In the genomic region with DNA sequence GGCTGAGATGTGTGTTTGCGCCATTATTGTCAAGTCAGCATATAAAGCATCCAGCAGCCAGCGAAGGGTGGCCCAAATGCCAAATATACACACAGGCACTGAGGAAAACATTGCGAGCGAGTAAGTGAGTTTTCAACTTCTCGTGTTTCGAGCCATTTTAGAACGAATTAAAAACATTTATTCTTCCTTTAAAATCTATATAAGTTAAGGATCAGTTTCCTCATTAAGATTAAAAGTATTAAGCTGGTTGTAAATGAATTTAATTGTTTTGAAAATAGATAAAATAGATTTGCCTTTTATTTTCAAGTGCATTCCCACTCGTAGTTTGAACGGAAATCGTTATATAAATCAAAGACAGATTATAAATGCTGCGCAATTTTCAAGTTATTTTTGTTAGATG, we compare ENCODE assay signal across 1 fruit fly cellular context.
TF ChIP-seq lines count a peak whose summit lies in the region.

No protein-coding gene starts in this region.

TF ChIP-seq in whole organism, embryonic, 481 proteins besides CTCF, POLR2A, EP300 and RAD21 (continued from another document and continues in another):
- TF ChIP-seq Hand (GFP tag; optimal IDR thresholded peaks at IDR 0.05; lab: Kevin White, UChicago) (peak; percentile 50), CG4730 (GFP tag; IDR thresholded peaks at IDR 0.05; lab: Robert Waterston, UW) (no peak), CG8765 (GFP tag; IDR thresholded peaks at IDR 0.05; lab: Robert Waterston, UW) (no peak), Dref (GFP tag; IDR thresholded peaks at IDR 0.05; lab: Robert Waterston, UW) (no peak), CG9876 (GFP tag; optimal IDR thresholded peaks at IDR 0.05; lab: Kevin White, UChicago) (no peak), dm (GFP tag; optimal IDR thresholded peaks at IDR 0.05; lab: Kevin White, UChicago) (no peak), Dp (GFP tag; optimal IDR thresholded peaks at IDR 0.05; lab: Kevin White, UChicago) (no peak), CG5245 (GFP tag; optimal IDR thresholded peaks at IDR 0.05; lab: Kevin White, UChicago) (no peak), Hr51 (GFP tag; optimal IDR thresholded peaks at IDR 0.05; lab: Kevin White, UChicago) (peak in 1 of 2 experiments; percentile 66), cwo (GFP tag; optimal IDR thresholded peaks at IDR 0.05; lab: Kevin White, UChicago) (peak; percentile 41), CG9727 (GFP tag; optimal IDR thresholded peaks at IDR 0.05; lab: Kevin White, UChicago) (peak; percentile 39), CG11696 (GFP tag; IDR thresholded peaks at IDR 0.05; lab: Robert Waterston, UW) (no peak), phol (tag; optimal IDR thresholded peaks at IDR 0.05; lab: Kevin White, UChicago) (peak; percentile 42), Jarid2 (GFP tag; optimal IDR thresholded peaks at IDR 0.05; lab: Kevin White, UChicago) (no peak), CG32532 (GFP tag; IDR thresholded peaks at IDR 0.05; lab: Robert Waterston, UW) (no peak), salm (tag; optimal IDR thresholded peaks at IDR 0.05; lab: Kevin White, UChicago) (no peak), HLH54F (GFP tag; optimal IDR thresholded peaks at IDR 0.05; lab: Kevin White, UChicago) (no peak), CG31224 (GFP tag; IDR thresholded peaks at IDR 0.05; lab: Robert Waterston, UW) (no peak), CG3281 (GFP tag; optimal IDR thresholded peaks at IDR 0.05; lab: Kevin White, UChicago) (peak; percentile 54), HHEX (GFP tag; optimal IDR thresholded peaks at IDR 0.05; lab: Kevin White, UChicago) (peak; percentile 31), ap (GFP tag; IDR thresholded peaks at IDR 0.05; lab: Robert Waterston, UW) (no peak), stwl (tag; optimal IDR thresholded peaks at IDR 0.05; lab: Kevin White, UChicago) (no peak), CG16779 (GFP tag; IDR thresholded peaks at IDR 0.05; lab: Robert Waterston, UW) (no peak), Antp (GFP tag; optimal IDR thresholded peaks at IDR 0.05; lab: Kevin White, UChicago) (no peak), CG12744 (GFP tag; optimal IDR thresholded peaks at IDR 0.05; lab: Kevin White, UChicago) (no peak), CG11093 (GFP tag; IDR thresholded peaks at IDR 0.05; lab: Robert Waterston, UW) (no peak), CG7928 (GFP tag; optimal IDR thresholded peaks at IDR 0.05; lab: Kevin White, UChicago) (no peak), pita (GFP tag; optimal IDR thresholded peaks at IDR 0.05; lab: Kevin White, UChicago) (no peak), CG3847 (GFP tag; IDR thresholded peaks at IDR 0.05; lab: Robert Waterston, UW) (no peak), onecut (GFP tag; IDR thresholded peaks at IDR 0.05; lab: Robert Waterston, UW) (no peak; the same call in 1 of the 2 replicates), Xrp1 (GFP tag; IDR thresholded peaks at IDR 0.05; lab: Robert Waterston, UW) (peak; percentile 9; the same call in 1 of the 2 replicates), Blimp-1 (GFP tag; optimal IDR thresholded peaks at IDR 0.05; lab: Kevin White, UChicago) (peak; percentile 53), eve (GFP tag; optimal IDR thresholded peaks at IDR 0.05; lab: Kevin White, UChicago) (peak in 1 of 2 experiments; percentile 61), CG42726 (GFP tag; IDR thresholded peaks at IDR 0.05; lab: Robert Waterston, UW; ENCODE audit: partially characterized antibody) (no peak), chn (GFP tag; optimal IDR thresholded peaks at IDR 0.05; lab: Kevin White, UChicago) (no peak), crol (GFP tag; IDR thresholded peaks at IDR 0.05; lab: Robert Waterston, UW) (no peak), CG8478 (optimal IDR thresholded peaks at IDR 0.05; lab: Kevin White, UChicago) (no peak), CG33213 (GFP tag; optimal IDR thresholded peaks at IDR 0.05; lab: Kevin White, UChicago) (no peak), Lpt (GFP tag; optimal IDR thresholded peaks at IDR 0.05; lab: Kevin White, UChicago) (no peak), Dek (tag; optimal IDR thresholded peaks at IDR 0.05; lab: Kevin White, UChicago) (no peak), jumu (GFP tag; optimal IDR thresholded peaks at IDR 0.05; lab: Kevin White, UChicago) (no peak), CG12236 (GFP tag; optimal IDR thresholded peaks at IDR 0.05; lab: Kevin White, UChicago) (no peak), CG18599 (GFP tag; optimal IDR thresholded peaks at IDR 0.05; lab: Kevin White, UChicago) (peak; percentile 65), CG2116 (GFP tag; optimal IDR thresholded peaks at IDR 0.05; lab: Kevin White, UChicago) (no peak), CG3726 (GFP tag; IDR thresholded peaks at IDR 0.05; lab: Robert Waterston, UW) (no peak), CG17361 (GFP tag; IDR thresholded peaks at IDR 0.05; lab: Robert Waterston, UW) (peak; percentile 54; the same call in 2 of the 3 replicates), Drgx (GFP tag; IDR thresholded peaks at IDR 0.05; lab: Robert Waterston, UW) (no peak), Usf (GFP tag; optimal IDR thresholded peaks at IDR 0.05; lab: Kevin White, UChicago) (no peak), CG11695 (GFP tag; IDR thresholded peaks at IDR 0.05; lab: Robert Waterston, UW) (no peak), scrt (GFP tag; optimal IDR thresholded peaks at IDR 0.05; lab: Kevin White, UChicago) (peak; percentile 9), wor (GFP tag; IDR thresholded peaks at IDR 0.05; lab: Robert Waterston, UW) (no peak), Spps (tag; optimal IDR thresholded peaks at IDR 0.05; lab: Kevin White, UChicago) (no peak), fd3F (GFP tag; optimal IDR thresholded peaks at IDR 0.05; lab: Kevin White, UChicago) (no peak), hth (optimal IDR thresholded peaks at IDR 0.05; lab: Kevin White, UChicago) (no peak), CG2678 (tag; optimal IDR thresholded peaks at IDR 0.05; lab: Kevin White, UChicago) (peak; percentile 59), CG5953 (GFP tag; IDR thresholded peaks at IDR 0.05; lab: Robert Waterston, UW) (no peak), CG10543 (GFP tag; optimal IDR thresholded peaks at IDR 0.05; lab: Kevin White, UChicago) (no peak), NC2β (GFP tag; optimal IDR thresholded peaks at IDR 0.05; lab: Kevin White, UChicago) (no peak), tap (tag; optimal IDR thresholded peaks at IDR 0.05; lab: Kevin White, UChicago) (peak; percentile 21), dpn (GFP tag; optimal IDR thresholded peaks at IDR 0.05; lab: Kevin White, UChicago) (peak in 1 of 2 experiments; percentile 12), CG13424 (tag; optimal IDR thresholded peaks at IDR 0.05; lab: Kevin White, UChicago) (peak; percentile 47), CG14667 (GFP tag; IDR thresholded peaks at IDR 0.05; lab: Robert Waterston, UW) (no peak), ERR (GFP tag; optimal IDR thresholded peaks at IDR 0.05; lab: Kevin White, UChicago) (no peak), bab2 (GFP tag; optimal IDR thresholded peaks at IDR 0.05; lab: Kevin White, UChicago) (peak; percentile 8), CG8944 (GFP tag; optimal IDR thresholded peaks at IDR 0.05; lab: Kevin White, UChicago) (no peak), wdn (GFP tag; IDR thresholded peaks at IDR 0.05; lab: Robert Waterston, UW) (no peak), TFAM (GFP tag; optimal IDR thresholded peaks at IDR 0.05; lab: Kevin White, UChicago) (no peak), slou (GFP tag; optimal IDR thresholded peaks at IDR 0.05; lab: Kevin White, UChicago) (no peak), Doc3 (GFP tag; IDR thresholded peaks at IDR 0.05; lab: Robert Waterston, UW; ENCODE audit: partially characterized antibody) (no peak), Abd-B (GFP tag; optimal IDR thresholded peaks at IDR 0.05; lab: Kevin White, UChicago) (no peak), D (optimal IDR thresholded peaks at IDR 0.05; lab: Kevin White, UChicago) (no peak), D (GFP tag; optimal IDR thresholded peaks at IDR 0.05; lab: Kevin White, UChicago) (peak; percentile 13), Kr (GFP tag; optimal IDR thresholded peaks at IDR 0.05; lab: Kevin White, UChicago) (no peak), pzg (GFP tag; optimal IDR thresholded peaks at IDR 0.05; lab: Kevin White, UChicago) (no peak), ken (GFP tag; IDR thresholded peaks at IDR 0.05; lab: Robert Waterston, UW) (no peak), CG10366 (GFP tag; IDR thresholded peaks at IDR 0.05; lab: Robert Waterston, UW) (peak; percentile 14; the same call in 1 of the 2 replicates), Meics (GFP tag; optimal IDR thresholded peaks at IDR 0.05; lab: Kevin White, UChicago) (peak; percentile 54), vfl (GFP tag; optimal IDR thresholded peaks at IDR 0.05; lab: Kevin White, UChicago) (no peak), CG6683 (GFP tag; optimal IDR thresholded peaks at IDR 0.05; lab: Kevin White, UChicago) (no peak), Bgb (GFP tag; IDR thresholded peaks at IDR 0.05; lab: Robert Waterston, UW; ENCODE audit: partially characterized antibody) (no peak), CG12391 (tag; optimal IDR thresholded peaks at IDR 0.05; lab: Kevin White, UChicago) (peak; percentile 51), CG13775 (GFP tag; optimal IDR thresholded peaks at IDR 0.05; lab: Kevin White, UChicago) (peak; percentile 30), Tbp (GFP tag; optimal IDR thresholded peaks at IDR 0.05; lab: Kevin White, UChicago) (no peak), gfzf (GFP tag; optimal IDR thresholded peaks at IDR 0.05; lab: Kevin White, UChicago) (no peak), btn (GFP tag; optimal IDR thresholded peaks at IDR 0.05; lab: Kevin White, UChicago) (no peak), zen2 (GFP tag; IDR thresholded peaks at IDR 0.05; lab: Robert Waterston, UW; ENCODE audit: partially characterized antibody) (no peak), HLH4C (GFP tag; IDR thresholded peaks at IDR 0.05; lab: Robert Waterston, UW; ENCODE audit: partially characterized antibody) (no peak), sens (GFP tag; lab: Kevin White, UChicago) (peak; percentile 70), Sry-δ (GFP tag; optimal IDR thresholded peaks at IDR 0.05; lab: Kevin White, UChicago) (no peak), tup (GFP tag; optimal IDR thresholded peaks at IDR 0.05; lab: Kevin White, UChicago) (no peak), CG14860 (GFP tag; IDR thresholded peaks at IDR 0.05; lab: Robert Waterston, UW; ENCODE audit: partially characterized antibody) (no peak), Six4 (GFP tag; optimal IDR thresholded peaks at IDR 0.05; lab: Kevin White, UChicago) (no peak), Ptx1 (GFP tag; IDR thresholded peaks at IDR 0.05; lab: Robert Waterston, UW) (no peak), CG1233 (GFP tag; optimal IDR thresholded peaks at IDR 0.05; lab: Kevin White, UChicago) (no peak), usp (GFP tag; optimal IDR thresholded peaks at IDR 0.05; lab: Kevin White, UChicago) (no peak), CG3407 (GFP tag; optimal IDR thresholded peaks at IDR 0.05; lab: Kevin White, UChicago) (no peak), Nf-YB (GFP tag; optimal IDR thresholded peaks at IDR 0.05; lab: Kevin White, UChicago) (no peak), CG8388 (GFP tag; optimal IDR thresholded peaks at IDR 0.05; lab: Kevin White, UChicago) (no peak), Side (GFP tag; optimal IDR thresholded peaks at IDR 0.05; lab: Kevin White, UChicago) (no peak), CG16863 (GFP tag; optimal IDR thresholded peaks at IDR 0.05; lab: Kevin White, UChicago) (no peak), Myb (GFP tag; optimal IDR thresholded peaks at IDR 0.05; lab: Kevin White, UChicago) (no peak), ato (GFP tag; IDR thresholded peaks at IDR 0.05; lab: Robert Waterston, UW; ENCODE audit: partially characterized antibody) (no peak), CG1792 (GFP tag; optimal IDR thresholded peaks at IDR 0.05; lab: Kevin White, UChicago) (no peak), CG7839 (tag; optimal IDR thresholded peaks at IDR 0.05; lab: Kevin White, UChicago) (peak; percentile 55), Hsf (GFP tag; optimal IDR thresholded peaks at IDR 0.05; lab: Kevin White, UChicago) (peak; percentile 27), nerfin-2 (GFP tag; IDR thresholded peaks at IDR 0.05; lab: Robert Waterston, UW; ENCODE audit: partially characterized antibody) (no peak), caup (GFP tag; optimal IDR thresholded peaks at IDR 0.05; lab: Kevin White, UChicago; ENCODE audit: severe bottlenecking) (peak; percentile 24), az2 (GFP tag; optimal IDR thresholded peaks at IDR 0.05; lab: Kevin White, UChicago) (peak; percentile 11), Dbx (GFP tag; IDR thresholded peaks at IDR 0.05; lab: Robert Waterston, UW) (no peak), Aef1 (GFP tag; IDR thresholded peaks at IDR 0.05; lab: Robert Waterston, UW) (no peak), CG3065 (GFP tag; optimal IDR thresholded peaks at IDR 0.05; lab: Kevin White, UChicago) (no peak), CG4360 (GFP tag; IDR thresholded peaks at IDR 0.05; lab: Robert Waterston, UW) (no peak), unpg (GFP tag; optimal IDR thresholded peaks at IDR 0.05; lab: Kevin White, UChicago) (peak; percentile 34), lmd (GFP tag; IDR thresholded peaks at IDR 0.05; lab: Robert Waterston, UW) (no peak), h (optimal IDR thresholded peaks at IDR 0.05; lab: Kevin White, UChicago) (no peak), CG14710 (tag; optimal IDR thresholded peaks at IDR 0.05; lab: Kevin White, UChicago) (peak; percentile 16), Dip2 (GFP tag; IDR thresholded peaks at IDR 0.05; lab: Robert Waterston, UW) (no peak), CG7987 (GFP tag; optimal IDR thresholded peaks at IDR 0.05; lab: Kevin White, UChicago) (no peak), CG10147 (GFP tag; optimal IDR thresholded peaks at IDR 0.05; lab: Kevin White, UChicago) (peak; percentile 3), CG9797 (GFP tag; optimal IDR thresholded peaks at IDR 0.05; lab: Kevin White, UChicago) (no peak), CG2120 (GFP tag; optimal IDR thresholded peaks at IDR 0.05; lab: Kevin White, UChicago) (peak; percentile 66), ash1 (GFP tag; optimal IDR thresholded peaks at IDR 0.05; lab: Kevin White, UChicago) (no peak), CG7745 (tag; optimal IDR thresholded peaks at IDR 0.05; lab: Kevin White, UChicago) (no peak), tx (GFP tag; optimal IDR thresholded peaks at IDR 0.05; lab: Kevin White, UChicago) (no peak), Ada2b (GFP tag; IDR thresholded peaks at IDR 0.05; lab: Robert Waterston, UW) (no peak), CG4404 (GFP tag; IDR thresholded peaks at IDR 0.05; lab: Robert Waterston, UW) (no peak), CG7271 (tag; optimal IDR thresholded peaks at IDR 0.05; lab: Kevin White, UChicago) (no peak), zf30C (GFP tag; optimal IDR thresholded peaks at IDR 0.05; lab: Kevin White, UChicago) (peak; percentile 34), CG30020 (tag; optimal IDR thresholded peaks at IDR 0.05; lab: Kevin White, UChicago) (no peak), CG17829 (tag; optimal IDR thresholded peaks at IDR 0.05; lab: Kevin White, UChicago) (peak; percentile 8), luna (GFP tag; optimal IDR thresholded peaks at IDR 0.05; lab: Kevin White, UChicago) (no peak), Atf-2 (GFP tag; optimal IDR thresholded peaks at IDR 0.05; lab: Kevin White, UChicago) (no peak), CG8089 (GFP tag; optimal IDR thresholded peaks at IDR 0.05; lab: Kevin White, UChicago) (no peak)
